Fruit fly (Drosophila melanogaster) whole organism, embryonic: ENCODE data around the gene CG4133.

ENCODE experiments used
- CG10431 ChIP-seq: fragments of 200-800 bp; sonication (Bioruptor generic); optimal IDR thresholded peaks from 3 replicates; lab custom pipeline; 2018; ENCODE audit warnings: missing biosample characterization, mild to moderate bottlenecking, missing genetic modification characterization
- CG10959 ChIP-seq: fragments of 200-800 bp; sonication (Bioruptor generic); IDR thresholded peaks from 2 replicates; pipeline ENCODE4 v1.3.6; 2022; ENCODE audit warnings: missing biosample characterization, missing genetic modification characterization
- CG11247 ChIP-seq: fragments of 200-800 bp; sonication (Bioruptor generic); IDR thresholded peaks from 2 replicates; pipeline ENCODE4 v1.3.6; 2022; ENCODE audit warnings: missing biosample characterization, missing genetic modification characterization
- CG11456 ChIP-seq: fragments of 200-800 bp; sonication (Bioruptor generic); IDR thresholded peaks from 3 replicates; pipeline ENCODE4 v1.3.6; 2022; ENCODE audit warnings: missing biosample characterization, missing genetic modification characterization
- CG13287 ChIP-seq: fragments of 200-800 bp; sonication (Bioruptor generic); IDR thresholded peaks from 2 replicates; pipeline ENCODE4 v1.3.6; 2022; ENCODE audit warnings: missing biosample characterization, missing genetic modification characterization; ENCODE audit not compliant: partially characterized antibody
- CG14014 ChIP-seq: fragments of 200-800 bp; sonication (Bioruptor generic); IDR thresholded peaks from 2 replicates; pipeline ENCODE4 v1.3.6; 2022; ENCODE audit warnings: missing biosample characterization, missing genetic modification characterization
- CG15479 ChIP-seq: fragments of 200-800 bp; sonication (Bioruptor generic); optimal IDR thresholded peaks from 3 replicates; lab custom pipeline; 2019; ENCODE audit warnings: missing biosample characterization, mild to moderate bottlenecking, missing genetic modification characterization, moderate library complexity
- CG16815 ChIP-seq: fragments of 200-800 bp; sonication (Bioruptor generic); optimal IDR thresholded peaks from 3 replicates; lab custom pipeline; 2017; ENCODE audit warnings: missing biosample characterization, mild to moderate bottlenecking, missing genetic modification characterization
- CG17912 ChIP-seq: fragments of 200-800 bp; sonication (Bioruptor generic); optimal IDR thresholded peaks from 2 replicates; lab custom pipeline; 2018; ENCODE audit warnings: missing biosample characterization, mild to moderate bottlenecking, missing genetic modification characterization
- CG18476 ChIP-seq: fragments of 200-800 bp; sonication (Bioruptor generic); optimal IDR thresholded peaks from 2 replicates; lab custom pipeline; 2016; ENCODE audit warnings: missing biosample characterization, mild to moderate bottlenecking, missing genetic modification characterization
- CG2678 ChIP-seq: fragments of 200-800 bp; sonication (Bioruptor generic); optimal IDR thresholded peaks from 3 replicates; lab custom pipeline; 2019; ENCODE audit warnings: missing biosample characterization, mild to moderate bottlenecking, missing genetic modification characterization, moderate library complexity
- CG31224 ChIP-seq: fragments of 200-800 bp; sonication (Bioruptor generic); IDR thresholded peaks from 2 replicates; pipeline ENCODE4 v1.3.6; 2022; ENCODE audit warnings: missing biosample characterization, missing genetic modification characterization
- CG31388 ChIP-seq: fragments of 200-800 bp; sonication (Bioruptor generic); optimal IDR thresholded peaks from 2 replicates; lab custom pipeline; 2016; ENCODE audit warnings: missing biosample characterization, missing genetic modification characterization
- CG4424 ChIP-seq: fragments of 200-800 bp; sonication (Bioruptor generic); optimal IDR thresholded peaks from 3 replicates; lab custom pipeline; 2016; ENCODE audit warnings: missing biosample characterization, missing genetic modification characterization
- CG7786 ChIP-seq: fragments of 200-800 bp; sonication (Bioruptor generic); optimal IDR thresholded peaks from 2 replicates; lab custom pipeline; 2016; ENCODE audit warnings: missing biosample characterization, missing genetic modification characterization
- CG7928 ChIP-seq: fragments of 200-800 bp; sonication (Bioruptor generic); optimal IDR thresholded peaks from 2 replicates; lab custom pipeline; 2017; ENCODE audit warnings: missing biosample characterization, mild to moderate bottlenecking, missing genetic modification characterization
- CG9727 ChIP-seq: fragments of 200-800 bp; sonication (Bioruptor generic); optimal IDR thresholded peaks from 3 replicates; lab custom pipeline; 2017; ENCODE audit warnings: missing biosample characterization, mild to moderate bottlenecking, missing genetic modification characterization
- CG9797 ChIP-seq: fragments of 200-800 bp; sonication (Bioruptor generic); optimal IDR thresholded peaks from 3 replicates; lab custom pipeline; 2018; ENCODE audit warnings: missing biosample characterization, mild to moderate bottlenecking, missing genetic modification characterization
- CG9817 ChIP-seq: fragments of 200-800 bp; sonication (Bioruptor generic); optimal IDR thresholded peaks from 2 replicates; lab custom pipeline; 2018; ENCODE audit warnings: missing biosample characterization, mild to moderate bottlenecking, missing genetic modification characterization, moderate library complexity
- CHES-1-like ChIP-seq: fragments of 200-800 bp; sonication (Bioruptor generic); optimal IDR thresholded peaks from 2 replicates; lab custom pipeline; 2016; ENCODE audit warnings: missing biosample characterization, missing genetic modification characterization
- Ets97D ChIP-seq: fragments of 200-800 bp; sonication (Bioruptor generic); optimal IDR thresholded peaks from 3 replicates; lab custom pipeline; 2016; ENCODE audit warnings: missing biosample characterization, missing genetic modification characterization
- Fer2 ChIP-seq: fragments of 200-800 bp; sonication (Bioruptor generic); optimal IDR thresholded peaks from 2 replicates; lab custom pipeline; 2018; ENCODE audit warnings: missing biosample characterization, mild to moderate bottlenecking, missing genetic modification characterization, moderate library complexity
- Hr78 ChIP-seq, 2 experiments: fragments of 200-800 bp in 1 of 2; fragments of >200 bp in 1 of 2; sonication (Bioruptor generic) in 1 of 2; optimal IDR thresholded peaks; 2 replicates each; lab custom pipeline; 2017 to 2019; ENCODE audit warnings: missing biosample characterization in 2 of 2, missing genetic modification characterization in 2 of 2, mild to moderate bottlenecking in 1 of 2, moderate library complexity in 1 of 2
- Lpt ChIP-seq: fragments of >200 bp; optimal IDR thresholded peaks from 2 replicates; lab custom pipeline; 2018; ENCODE audit warnings: missing biosample characterization, missing genetic modification characterization
- Meics ChIP-seq: fragments of 200-800 bp; sonication (Bioruptor generic); optimal IDR thresholded peaks from 2 replicates; lab custom pipeline; 2017; ENCODE audit warnings: missing biosample characterization, mild to moderate bottlenecking, missing genetic modification characterization
- Mrtf ChIP-seq: fragments of 200-800 bp; sonication (Bioruptor generic); IDR thresholded peaks from 3 replicates; pipeline ENCODE4 v1.3.6; 2022; ENCODE audit warnings: missing biosample characterization, missing genetic modification characterization
- NfI ChIP-seq: fragments of 200-800 bp; sonication (Bioruptor generic); optimal IDR thresholded peaks from 3 replicates; lab custom pipeline; 2018; ENCODE audit warnings: missing biosample characterization, mild to moderate bottlenecking, missing genetic modification characterization, moderate library complexity
- Oaz ChIP-seq: fragments of 200-800 bp; sonication (Bioruptor generic); IDR thresholded peaks from 2 replicates; pipeline ENCODE4 v1.3.6; 2022; ENCODE audit warnings: missing biosample characterization, missing genetic modification characterization
- PHDP ChIP-seq: fragments of 200-800 bp; sonication (Bioruptor generic); optimal IDR thresholded peaks from 3 replicates; lab custom pipeline; 2018; ENCODE audit warnings: missing biosample characterization, mild to moderate bottlenecking, missing genetic modification characterization, moderate library complexity
- Scr ChIP-seq: fragments of 200-800 bp; sonication (Bioruptor generic); IDR thresholded peaks from 2 replicates; pipeline ENCODE4 v1.3.6; 2022; ENCODE audit warnings: missing biosample characterization, missing genetic modification characterization; ENCODE audit not compliant: partially characterized antibody
- bigmax ChIP-seq: fragments of 200-800 bp; sonication (Bioruptor generic); optimal IDR thresholded peaks from 2 replicates; lab custom pipeline; 2018; ENCODE audit warnings: missing biosample characterization, mild to moderate bottlenecking, missing genetic modification characterization
- br ChIP-seq: fragments of >200 bp; optimal IDR thresholded peaks from 2 replicates; lab custom pipeline; 2017
- ftz-f1 ChIP-seq: fragments of 200-800 bp; sonication (Bioruptor generic); optimal IDR thresholded peaks from 2 replicates; lab custom pipeline; 2016; ENCODE audit warnings: missing biosample characterization, missing genetic modification characterization
- gcm ChIP-seq: fragments of 200-800 bp; sonication (Bioruptor generic); optimal IDR thresholded peaks from 2 replicates; lab custom pipeline; 2019; ENCODE audit warnings: missing biosample characterization, mild to moderate bottlenecking, missing genetic modification characterization, moderate library complexity
- gsb-n ChIP-seq: fragments of 200-800 bp; sonication (Bioruptor generic); optimal IDR thresholded peaks from 3 replicates; lab custom pipeline; 2018; ENCODE audit warnings: missing biosample characterization, mild to moderate bottlenecking, missing genetic modification characterization
- h ChIP-seq: fragments of >200 bp; optimal IDR thresholded peaks from 2 replicates; lab custom pipeline; 2017
- jing ChIP-seq: fragments of 200-800 bp; sonication (Bioruptor generic); optimal IDR thresholded peaks from 2 replicates; lab custom pipeline; 2018; ENCODE audit warnings: missing biosample characterization, mild to moderate bottlenecking, missing genetic modification characterization
- lmd ChIP-seq: fragments of 200-800 bp; sonication (Bioruptor generic); IDR thresholded peaks from 2 replicates; pipeline ENCODE4 v1.3.6; 2022; ENCODE audit warnings: missing biosample characterization, missing genetic modification characterization
- maf-S ChIP-seq: fragments of 200-800 bp; sonication (Bioruptor generic); optimal IDR thresholded peaks from 2 replicates; lab custom pipeline; 2016; ENCODE audit warnings: missing biosample characterization, missing genetic modification characterization
- mirr ChIP-seq: fragments of 200-800 bp; sonication (Bioruptor generic); optimal IDR thresholded peaks from 3 replicates; lab custom pipeline; 2018; ENCODE audit warnings: missing biosample characterization, mild to moderate bottlenecking, missing genetic modification characterization
- phol ChIP-seq: fragments of 200-800 bp; sonication (Bioruptor generic); optimal IDR thresholded peaks from 3 replicates; lab custom pipeline; 2018; ENCODE audit warnings: missing biosample characterization, mild to moderate bottlenecking, missing genetic modification characterization, moderate library complexity
- pita ChIP-seq: fragments of 200-800 bp; sonication (Bioruptor generic); optimal IDR thresholded peaks from 2 replicates; lab custom pipeline; 2017; ENCODE audit warnings: missing biosample characterization, mild to moderate bottlenecking, missing genetic modification characterization
- ranshi ChIP-seq: fragments of 200-800 bp; sonication (Bioruptor generic); IDR thresholded peaks from 2 replicates; pipeline ENCODE4 v1.3.6; 2022; ENCODE audit warnings: missing biosample characterization, missing genetic modification characterization
- rib ChIP-seq: fragments of 200-800 bp; sonication (Bioruptor generic); IDR thresholded peaks from 2 replicates; pipeline ENCODE4 v1.3.6; 2022; ENCODE audit warnings: missing biosample characterization, missing genetic modification characterization
- schlank ChIP-seq: fragments of 200-800 bp; sonication (Bioruptor generic); optimal IDR thresholded peaks from 2 replicates; lab custom pipeline; 2018; ENCODE audit warnings: missing biosample characterization, mild to moderate bottlenecking, missing genetic modification characterization
- sens ChIP-seq: fragments of 200-800 bp; sonication (Bioruptor generic); peaks from one replicate; lab custom pipeline; 2016; ENCODE audit warnings: missing biosample characterization, missing genetic modification characterization
- tgo ChIP-seq: fragments of 200-800 bp; sonication (Bioruptor generic); IDR thresholded peaks from 3 replicates; pipeline ENCODE4 v1.3.6; 2022; ENCODE audit warnings: missing biosample characterization, missing genetic modification characterization
- tll ChIP-seq, 2 experiments: fragments of 200-800 bp in 1 of 2; fragments of >200 bp in 1 of 2; sonication (Bioruptor generic) in 1 of 2; optimal IDR thresholded peaks; 2 replicates each; lab custom pipeline; 2017 to 2019; ENCODE audit warnings: missing biosample characterization in 2 of 2, missing genetic modification characterization in 2 of 2, mild to moderate bottlenecking in 1 of 2, moderate library complexity in 1 of 2
- tna ChIP-seq: fragments of 200-800 bp; sonication (Bioruptor generic); IDR thresholded peaks from 2 replicates; pipeline ENCODE4 v1.3.6; 2022; ENCODE audit warnings: missing biosample characterization, missing genetic modification characterization; ENCODE audit not compliant: partially characterized antibody
- usp ChIP-seq: fragments of >200 bp; optimal IDR thresholded peaks from 2 replicates; lab custom pipeline; 2017; ENCODE audit warnings: missing biosample characterization, missing genetic modification characterization
- wor ChIP-seq: fragments of 200-800 bp; sonication (Bioruptor generic); IDR thresholded peaks from 2 replicates; pipeline ENCODE4 v1.3.6; 2022; ENCODE audit warnings: missing biosample characterization, missing genetic modification characterization
- zfh2 ChIP-seq: fragments of 200-800 bp; sonication (Bioruptor generic); optimal IDR thresholded peaks from 2 replicates; lab custom pipeline; 2016; ENCODE audit warnings: missing biosample characterization, missing genetic modification characterization

Gene CG4133

dm6 chr2L:472073-472590 lies 16.8 kb downstream of the CG4133 start, which contains the start of gene CG4297 (continued):
- TF ChIP-seq CG7786 (peak; percentile 93), gcm (GFP tag; lab: Kevin White, UChicago) (peak; percentile 89), CG11456 (GFP tag; lab: Robert Waterston, UW) (no peak), CG16815 (peak; percentile 77), Meics (GFP tag; lab: Kevin White, UChicago) (peak; percentile 94), CG4424 (peak; percentile 94), CG10431 (GFP tag; lab: Kevin White, UChicago) (peak; percentile 55), CG2678 (peak; percentile 95), tgo (GFP tag; lab: Robert Waterston, UW) (no peak), Oaz (GFP tag; lab: Robert Waterston, UW) (no peak), CHES-1-like (GFP tag; lab: Kevin White, UChicago) (peak; percentile 93), CG9727 (GFP tag; lab: Kevin White, UChicago) (peak; percentile 90), gsb-n (tag; lab: Kevin White, UChicago) (peak; percentile 84), tna (GFP tag; lab: Robert Waterston, UW) (no peak), CG31388 (GFP tag; lab: Kevin White, UChicago) (peak; percentile 80), maf-S (GFP tag; lab: Kevin White, UChicago) (peak; percentile 92), wor (GFP tag; lab: Robert Waterston, UW) (no peak), sens (GFP tag; lab: Kevin White, UChicago) (peak; percentile 98), br (lab: Kevin White, UChicago) (no peak), jing (GFP tag; lab: Kevin White, UChicago) (peak; percentile 87), ranshi (GFP tag; lab: Robert Waterston, UW) (no peak), schlank (tag; lab: Kevin White, UChicago) (peak; percentile 88), CG7928 (GFP tag; lab: Kevin White, UChicago) (peak; percentile 65), PHDP (tag; lab: Kevin White, UChicago) (peak; percentile 92), phol (tag; lab: Kevin White, UChicago) (peak; percentile 91), Scr (GFP tag; lab: Robert Waterston, UW) (no peak), tll (GFP tag; optimal IDR thresholded peaks at IDR 0.05; lab: Kevin White, UChicago) (no peak), Lpt (GFP tag; lab: Kevin White, UChicago) (no peak), usp (no peak), Mrtf (GFP tag; lab: Robert Waterston, UW) (no peak), bigmax (peak; percentile 77), pita (no peak), CG11247 (no peak), CG14014 (GFP tag; lab: Robert Waterston, UW) (no peak), CG18476 (GFP tag; lab: Kevin White, UChicago) (peak; percentile 84), CG10959 (no peak), CG9797 (GFP tag; lab: Kevin White, UChicago) (no peak), rib (GFP tag; lab: Robert Waterston, UW) (no peak), CG15479 (no peak), Fer2 (tag; lab: Kevin White, UChicago) (peak; percentile 75), Ets97D (GFP tag; lab: Kevin White, UChicago) (peak; percentile 67), CG31224 (GFP tag; lab: Robert Waterston, UW) (no peak), zfh2 (GFP tag; lab: Kevin White, UChicago) (peak; percentile 94), Hr78 (GFP tag; optimal IDR thresholded peaks at IDR 0.05; lab: Kevin White, UChicago) (peak in 1 of 2 experiments; percentile 79), ftz-f1 (GFP tag; lab: Kevin White, UChicago) (peak; percentile 15), mirr (GFP tag; lab: Kevin White, UChicago) (peak; percentile 83), CG17912 (GFP tag; lab: Kevin White, UChicago) (peak; percentile 10), NfI (peak; percentile 94), lmd (GFP tag; lab: Robert Waterston, UW) (no peak), h (lab: Kevin White, UChicago) (no peak), CG9817 (peak; percentile 89), CG13287 (no peak)
